Fruit fly (Drosophila melanogaster) whole organism, embryonic: Measurements from ENCODE around the gene smid.

Experiments used
- Asciz ChIP-seq: fragments of 200-800 bp; sonication (Bioruptor generic); optimal IDR thresholded peaks from 2 replicates; lab custom pipeline; 2017; ENCODE audit warnings: missing biosample characterization, mild to moderate bottlenecking, missing genetic modification characterization, missing genetic modification reagents
- Awh ChIP-seq: fragments of 200-800 bp; sonication (Bioruptor generic); IDR thresholded peaks from 2 replicates; pipeline ENCODE4, ENCODE4 v1.3.6; 2022; ENCODE audit warnings: missing biosample characterization, missing genetic modification characterization
- Bgb ChIP-seq: fragments of 200-800 bp; sonication (Bioruptor generic); IDR thresholded peaks from 2 replicates; pipeline ENCODE4 v1.3.6; 2022; ENCODE audit warnings: missing biosample characterization, missing genetic modification characterization; ENCODE audit not compliant: partially characterized antibody
- Bteb2 ChIP-seq: fragments of 200-800 bp; sonication (Bioruptor generic); optimal IDR thresholded peaks from 2 replicates; lab custom pipeline; 2016; ENCODE audit warnings: missing biosample characterization, missing genetic modification characterization
- CG10565 ChIP-seq: fragments of 200-800 bp; sonication (Bioruptor generic); optimal IDR thresholded peaks from 3 replicates; lab custom pipeline; 2016; ENCODE audit warnings: missing biosample characterization, mild to moderate bottlenecking, missing genetic modification characterization
- CG11085 ChIP-seq: fragments of 200-800 bp; sonication (Bioruptor generic); IDR thresholded peaks from 2 replicates; pipeline ENCODE4 v1.3.6; 2022; ENCODE audit warnings: missing biosample characterization, missing genetic modification characterization
- CG11723 ChIP-seq: fragments of 200-800 bp; sonication (Bioruptor generic); optimal IDR thresholded peaks from 2 replicates; lab custom pipeline; 2017; ENCODE audit warnings: missing biosample characterization, mild to moderate bottlenecking, missing genetic modification characterization
- CG13287 ChIP-seq: fragments of 200-800 bp; sonication (Bioruptor generic); IDR thresholded peaks from 2 replicates; pipeline ENCODE4 v1.3.6; 2022; ENCODE audit warnings: missing biosample characterization, missing genetic modification characterization; ENCODE audit not compliant: partially characterized antibody
- CG15479 ChIP-seq: fragments of 200-800 bp; sonication (Bioruptor generic); optimal IDR thresholded peaks from 3 replicates; lab custom pipeline; 2019; ENCODE audit warnings: missing biosample characterization, mild to moderate bottlenecking, missing genetic modification characterization, moderate library complexity
- CG17186 ChIP-seq: fragments of 200-800 bp; sonication (Bioruptor generic); optimal IDR thresholded peaks from 3 replicates; lab custom pipeline; 2017; ENCODE audit warnings: missing biosample characterization, missing genetic modification reagents, missing genetic modification characterization
- CG1832 ChIP-seq: fragments of 200-800 bp; sonication (Bioruptor generic); optimal IDR thresholded peaks from 2 replicates; lab custom pipeline; 2017; ENCODE audit warnings: missing biosample characterization, mild to moderate bottlenecking, missing genetic modification characterization, inconsistent platforms
- CG18764 ChIP-seq: fragments of 200-800 bp; sonication (Bioruptor generic); optimal IDR thresholded peaks from 3 replicates; lab custom pipeline; 2016; ENCODE audit warnings: missing biosample characterization, missing genetic modification characterization
- CG2199 ChIP-seq: fragments of 200-800 bp; sonication (Bioruptor generic); IDR thresholded peaks from 3 replicates; pipeline ENCODE4 v1.3.6; 2022; ENCODE audit warnings: missing biosample characterization, missing genetic modification characterization
- CG2875 ChIP-seq: fragments of 200-800 bp; sonication (Bioruptor generic); optimal IDR thresholded peaks from 2 replicates; lab custom pipeline; 2017; ENCODE audit warnings: missing biosample characterization, mild to moderate bottlenecking, missing genetic modification characterization, missing genetic modification reagents
- CG31224 ChIP-seq: fragments of 200-800 bp; sonication (Bioruptor generic); IDR thresholded peaks from 2 replicates; pipeline ENCODE4 v1.3.6; 2022; ENCODE audit warnings: missing biosample characterization, missing genetic modification characterization
- CG32767 ChIP-seq: fragments of 200-800 bp; sonication (Bioruptor generic); IDR thresholded peaks from 2 replicates; pipeline ENCODE4 v1.3.6; 2022; ENCODE audit warnings: missing biosample characterization, missing genetic modification characterization
- CG32772 ChIP-seq: fragments of 200-800 bp; sonication (Bioruptor generic); IDR thresholded peaks from 2 replicates; pipeline ENCODE4 v1.3.6; 2022; ENCODE audit warnings: missing biosample characterization, missing genetic modification characterization
- CG5180 ChIP-seq: fragments of 200-800 bp; sonication (Bioruptor generic); optimal IDR thresholded peaks from 3 replicates; lab custom pipeline; 2017; ENCODE audit warnings: missing biosample characterization, missing genetic modification characterization, mild to moderate bottlenecking, moderate library complexity, missing genetic modification reagents
- CG7357 ChIP-seq: fragments of 200-800 bp; sonication (Bioruptor generic); IDR thresholded peaks from 3 replicates; pipeline ENCODE4 v1.3.6; 2022; ENCODE audit warnings: missing biosample characterization, missing genetic modification characterization
- CG9215 ChIP-seq: fragments of 200-800 bp; sonication (Bioruptor generic); IDR thresholded peaks from 2 replicates; pipeline ENCODE4 v1.3.6; 2022; ENCODE audit warnings: missing biosample characterization, missing genetic modification characterization
- CG9797 ChIP-seq: fragments of 200-800 bp; sonication (Bioruptor generic); optimal IDR thresholded peaks from 3 replicates; lab custom pipeline; 2018; ENCODE audit warnings: missing biosample characterization, mild to moderate bottlenecking, missing genetic modification characterization
- Dfd ChIP-seq, 2 experiments: fragments of >200 bp; optimal IDR thresholded peaks; 2 replicates each; lab custom pipeline; 2017; ENCODE audit warnings: missing biosample characterization in 2 of 2, missing genetic modification characterization in 2 of 2
- Doc2 ChIP-seq: fragments of 200-800 bp; sonication (Bioruptor generic); IDR thresholded peaks from 2 replicates; pipeline ENCODE4 v1.3.6; 2022; ENCODE audit warnings: missing biosample characterization, missing genetic modification characterization
- HHEX ChIP-seq: fragments of 200-800 bp; sonication (Bioruptor generic); optimal IDR thresholded peaks from 3 replicates; lab custom pipeline; 2017; ENCODE audit warnings: missing biosample characterization, mild to moderate bottlenecking, missing genetic modification characterization, missing genetic modification reagents
- HmgD ChIP-seq: fragments of 200-800 bp; sonication (Bioruptor generic); optimal IDR thresholded peaks from 3 replicates; lab custom pipeline; 2016; ENCODE audit warnings: missing biosample characterization, missing genetic modification characterization
- Hmr ChIP-seq: fragments of 200-800 bp; sonication (Bioruptor generic); optimal IDR thresholded peaks from 3 replicates; lab custom pipeline; 2017; ENCODE audit warnings: mild to moderate bottlenecking, missing biosample characterization, missing genetic modification reagents, missing genetic modification characterization
- Hr39 ChIP-seq: fragments of >200 bp; optimal IDR thresholded peaks from 2 replicates; lab custom pipeline; 2017
- Hsf ChIP-seq: fragments of 200-800 bp; sonication (Bioruptor generic); optimal IDR thresholded peaks from 3 replicates; lab custom pipeline; 2016; ENCODE audit warnings: missing biosample characterization, missing genetic modification characterization
- Pdp1 ChIP-seq, 2 experiments: fragments of 200-800 bp; sonication (Bioruptor generic); optimal IDR thresholded peaks; 3 replicates each; lab custom pipeline; 2016; ENCODE audit warnings: missing biosample characterization in 2 of 2, missing genetic modification characterization in 2 of 2, mild to moderate bottlenecking in 1 of 2, moderate library complexity in 1 of 2
- Sry-β ChIP-seq: fragments of 200-800 bp; sonication (Bioruptor generic); optimal IDR thresholded peaks from 2 replicates; lab custom pipeline; 2018; ENCODE audit warnings: missing biosample characterization, mild to moderate bottlenecking, missing genetic modification characterization, moderate library complexity
- Stat92E ChIP-seq, 3 experiments: fragments of >200 bp in 2 of 3; fragments of 200-800 bp in 1 of 3; sonication (Bioruptor generic) in 1 of 3; optimal IDR thresholded peaks; 2 replicates each; lab custom pipeline; 2017 to 2019; ENCODE audit warnings: missing biosample characterization in 3 of 3, missing genetic modification characterization in 3 of 3, mild to moderate bottlenecking in 1 of 3, moderate library complexity in 1 of 3
- YL-1 ChIP-seq: fragments of 200-800 bp; sonication (Bioruptor generic); optimal IDR thresholded peaks from 3 replicates; lab custom pipeline; 2017; ENCODE audit warnings: missing biosample characterization, mild to moderate bottlenecking, missing genetic modification characterization
- bab2 ChIP-seq: fragments of 200-800 bp; sonication (Bioruptor generic); optimal IDR thresholded peaks from 2 replicates; lab custom pipeline; 2016; ENCODE audit warnings: missing biosample characterization, missing genetic modification characterization
- cas ChIP-seq: fragments of 200-800 bp; sonication (Bioruptor generic); IDR thresholded peaks from 2 replicates; pipeline ENCODE4 v1.3.6; 2022; ENCODE audit warnings: missing biosample characterization, missing genetic modification characterization
- cg ChIP-seq: fragments of 200-800 bp; sonication (Bioruptor generic); optimal IDR thresholded peaks from 3 replicates; lab custom pipeline; 2019; ENCODE audit warnings: missing biosample characterization, mild to moderate bottlenecking, missing genetic modification characterization, moderate library complexity
- fd102C ChIP-seq: fragments of 200-800 bp; sonication (Bioruptor generic); optimal IDR thresholded peaks from 2 replicates; lab custom pipeline; 2018; ENCODE audit warnings: missing biosample characterization, mild to moderate bottlenecking, missing genetic modification characterization, moderate library complexity
- gem ChIP-seq: fragments of 200-800 bp; sonication (Bioruptor generic); optimal IDR thresholded peaks from 2 replicates; lab custom pipeline; 2019; ENCODE audit warnings: missing biosample characterization, mild to moderate bottlenecking, missing genetic modification characterization, moderate library complexity
- gt ChIP-seq: fragments of 200-800 bp; sonication (Bioruptor generic); IDR thresholded peaks from 2 replicates; pipeline ENCODE4 v1.3.6; 2022; ENCODE audit warnings: missing biosample characterization, missing genetic modification characterization
- jigr1 ChIP-seq: fragments of 200-800 bp; sonication (Bioruptor generic); IDR thresholded peaks from 3 replicates; pipeline ENCODE4 v1.3.6; 2022; ENCODE audit warnings: missing biosample characterization, missing genetic modification characterization
- jumu ChIP-seq: fragments of 200-800 bp; sonication (Bioruptor generic); optimal IDR thresholded peaks from 3 replicates; lab custom pipeline; 2016; ENCODE audit warnings: missing biosample characterization, missing genetic modification characterization
- kah ChIP-seq: fragments of 200-800 bp; sonication (Bioruptor generic); optimal IDR thresholded peaks from 2 replicates; lab custom pipeline; 2018; ENCODE audit warnings: missing biosample characterization, mild to moderate bottlenecking, missing genetic modification characterization
- lab ChIP-seq: fragments of 200-800 bp; sonication (Bioruptor generic); optimal IDR thresholded peaks from 3 replicates; lab custom pipeline; 2017; ENCODE audit warnings: missing biosample characterization, missing genetic modification characterization, mild to moderate bottlenecking, moderate library complexity, missing genetic modification reagents
- lov ChIP-seq, 2 experiments: fragments of 200-800 bp in 1 of 2; fragments of >200 bp in 1 of 2; sonication (Bioruptor generic) in 1 of 2; IDR thresholded peaks in 1 of 2; optimal IDR thresholded peaks in 1 of 2; 2 replicates in 1 of 2; 3 replicates in 1 of 2; pipeline versions ENCODE4 v1.3.6 to Lab custom; 2017 to 2022; ENCODE audit warnings: missing biosample characterization in 1 of 2, missing genetic modification characterization in 1 of 2
- prd ChIP-seq, 3 experiments: fragments of >200 bp in 2 of 3; fragments of 200-800 bp in 1 of 3; sonication (Bioruptor generic) in 1 of 3; optimal IDR thresholded peaks in 2 of 3; IDR thresholded peaks in 1 of 3; 2 replicates in 2 of 3; 3 replicates in 1 of 3; pipeline versions ENCODE4 v1.3.6 to Lab custom; 2017 to 2022; ENCODE audit warnings: missing biosample characterization in 1 of 3, missing genetic modification characterization in 1 of 3
- repo ChIP-seq: fragments of 200-800 bp; sonication (Bioruptor generic); optimal IDR thresholded peaks from 2 replicates; lab custom pipeline; 2016; ENCODE audit warnings: missing biosample characterization, missing genetic modification characterization
- ro ChIP-seq: fragments of 200-800 bp; sonication (Bioruptor generic); IDR thresholded peaks from 2 replicates; pipeline ENCODE4 v1.3.6; 2022; ENCODE audit warnings: missing biosample characterization, missing genetic modification characterization
- sob ChIP-seq: fragments of 200-800 bp; sonication (Bioruptor generic); IDR thresholded peaks from 2 replicates; pipeline ENCODE4 v1.3.6; 2022; ENCODE audit warnings: missing biosample characterization, missing genetic modification characterization
- vvl ChIP-seq: fragments of 200-800 bp; sonication (Bioruptor generic); IDR thresholded peaks from 2 replicates; pipeline ENCODE4 v1.3.6; 2022; ENCODE audit warnings: missing biosample characterization, missing genetic modification characterization
- zfh1 ChIP-seq: fragments of 200-800 bp; sonication (Bioruptor generic); IDR thresholded peaks from 3 replicates; pipeline ENCODE4 v1.3.6; 2022; ENCODE audit warnings: missing biosample characterization, missing genetic modification characterization

Gene smid

dm6 chr3L:7344965-7345427 lies 36.4 kb upstream of the smid start, which contains the start of gene Cln7 (continued):
- no peak for TF ChIP-seq Hsf (GFP tag; lab: Kevin White, UChicago)
- peak; percentile 20; the same call in 1 of the 2 replicates for TF ChIP-seq CG11085 (GFP tag; lab: Robert Waterston, UW)
- TF ChIP-seq jigr1 = no peak
- TF ChIP-seq CG32767 (GFP tag; lab: Robert Waterston, UW) = peak; percentile 74; the same call in 1 of the 2 replicates
- peak; percentile 57 for TF ChIP-seq Hmr (GFP tag; lab: Kevin White, UChicago)
- TF ChIP-seq Doc2 (GFP tag; lab: Robert Waterston, UW) = no peak
- TF ChIP-seq CG15479 (GFP tag; lab: Kevin White, UChicago) = no peak
- TF ChIP-seq jumu (GFP tag; lab: Kevin White, UChicago) = peak; percentile 14
- peak; percentile 93 for TF ChIP-seq CG5180 (GFP tag; lab: Kevin White, UChicago)
- no peak for TF ChIP-seq prd (optimal IDR thresholded peaks at IDR 0.05; lab: Kevin White, UChicago)
- TF ChIP-seq prd (GFP tag; IDR thresholded peaks at IDR 0.05; lab: Robert Waterston, UW) = no peak
- TF ChIP-seq Sry-β (GFP tag; lab: Kevin White, UChicago) = no peak
- TF ChIP-seq Dfd (GFP tag; optimal IDR thresholded peaks at IDR 0.05; lab: Kevin White, UChicago) = no peak
- TF ChIP-seq YL-1 (GFP tag; lab: Kevin White, UChicago) = peak; percentile 28
- TF ChIP-seq CG32772 (GFP tag; lab: Robert Waterston, UW) = no peak
- no peak for TF ChIP-seq gt (GFP tag; lab: Robert Waterston, UW)
- TF ChIP-seq ro (GFP tag; lab: Robert Waterston, UW) = no peak
- peak; percentile 98 for TF ChIP-seq kah (GFP tag; lab: Kevin White, UChicago)
- peak; percentile 38; the same call in 1 of the 2 replicates for TF ChIP-seq Bgb (GFP tag; lab: Robert Waterston, UW)
- TF ChIP-seq repo (GFP tag; lab: Kevin White, UChicago) = peak; percentile 20
- TF ChIP-seq gem (tag; lab: Kevin White, UChicago) = no peak
- no peak for TF ChIP-seq CG7357 (GFP tag; lab: Robert Waterston, UW)
- TF ChIP-seq Stat92E (GFP tag; optimal IDR thresholded peaks at IDR 0.05; lab: Kevin White, UChicago) = peak in 1 of 3 experiments; percentile 88
- TF ChIP-seq CG2875 (GFP tag; lab: Kevin White, UChicago) = peak; percentile 39
- TF ChIP-seq CG9797 = no peak
- peak; percentile 59 for TF ChIP-seq lab
- TF ChIP-seq Asciz (GFP tag; lab: Kevin White, UChicago) = no peak
- TF ChIP-seq zfh1 = peak; percentile 19; the same call in 1 of the 3 replicates
- no peak for TF ChIP-seq CG31224 (GFP tag; lab: Robert Waterston, UW)
- TF ChIP-seq fd102C (GFP tag; lab: Kevin White, UChicago) = no peak
- peak; percentile 32 for TF ChIP-seq HmgD
- no peak for TF ChIP-seq CG17186
- peak; percentile 61 for TF ChIP-seq cg (GFP tag; lab: Kevin White, UChicago)
- peak; percentile 35; the same call in 1 of the 2 replicates for TF ChIP-seq sob (GFP tag; lab: Robert Waterston, UW)
- TF ChIP-seq CG1832 (GFP tag; lab: Kevin White, UChicago) = peak; percentile 22
- no peak for TF ChIP-seq bab2
- TF ChIP-seq Hr39 (lab: Kevin White, UChicago) = no peak
- no peak for TF ChIP-seq CG9215
- no peak for TF ChIP-seq CG18764 (GFP tag; lab: Kevin White, UChicago)
- TF ChIP-seq vvl = peak; percentile 61; the same call in 1 of the 2 replicates
- peak in 1 of 2 experiments; percentile 10 for TF ChIP-seq Pdp1 (GFP tag; optimal IDR thresholded peaks at IDR 0.05; lab: Kevin White, UChicago)
- TF ChIP-seq CG10565 (GFP tag; lab: Kevin White, UChicago) = no peak
- TF ChIP-seq Awh (GFP tag; lab: Robert Waterston, UW) = no peak
- peak; percentile 84; the same call in 2 of the 3 replicates for TF ChIP-seq CG2199
- TF ChIP-seq cas (GFP tag; lab: Robert Waterston, UW) = no peak
- no peak for TF ChIP-seq Bteb2 (GFP tag; lab: Kevin White, UChicago)
- TF ChIP-seq CG13287 (GFP tag; lab: Robert Waterston, UW) = 0 out of 2 replicates have a peak, but pooled peaks have one; percentile 42
- TF ChIP-seq lov (optimal IDR thresholded peaks at IDR 0.05; lab: Kevin White, UChicago) = no peak
- TF ChIP-seq lov (GFP tag; IDR thresholded peaks at IDR 0.05; lab: Robert Waterston, UW) = peak; percentile 53; the same call in 1 of the 3 replicates
- no peak for TF ChIP-seq CG11723 (GFP tag; lab: Kevin White, UChicago)
- no peak for TF ChIP-seq HHEX (GFP tag; lab: Kevin White, UChicago)
